Worm (Caenorhabditis elegans) whole organism, mixed stage, embryonic: ENCODE measurements around the gene cccp-1.

Experiments
- elt-1 ChIP-seq: sonication (generic microtip); optimal IDR thresholded peaks from 2 replicates; lab custom pipeline; 2017; ENCODE audit warnings: missing genetic modification characterization, mild to moderate bottlenecking, missing compliant biosample characterization, antibody characterized with exemption, moderate library complexity, borderline replicate concordance; ENCODE audit not compliant: insufficient read depth
- elt-3 ChIP-seq: fragments of 150-350 bp; optimal IDR thresholded peaks from 2 replicates; lab custom pipeline; 2014; ENCODE audit warnings: missing biosample characterization, missing genetic modification characterization
- flh-1 ChIP-seq: fragments of 200-800 bp; sonication (Bioruptor generic); optimal IDR thresholded peaks from 2 replicates; lab custom pipeline; 2018; ENCODE audit warnings: mild to moderate bottlenecking, missing genetic modification characterization, moderate library complexity, missing compliant biosample characterization
- lsy-2 ChIP-seq: fragments of 150-350 bp; optimal IDR thresholded peaks from 2 replicates; lab custom pipeline; 2014; ENCODE audit warnings: missing biosample characterization, missing genetic modification characterization
- nhr-76 ChIP-seq: sonication (generic microtip); optimal IDR thresholded peaks from 2 replicates; lab custom pipeline; 2017; ENCODE audit warnings: missing biosample characterization, missing genetic modification characterization
- pha-4 ChIP-seq: fragments of 150-350 bp; optimal IDR thresholded peaks from 2 replicates; lab custom pipeline; 2018; ENCODE audit warnings: missing biosample characterization, missing genetic modification reagents, missing genetic modification characterization

DNA sequence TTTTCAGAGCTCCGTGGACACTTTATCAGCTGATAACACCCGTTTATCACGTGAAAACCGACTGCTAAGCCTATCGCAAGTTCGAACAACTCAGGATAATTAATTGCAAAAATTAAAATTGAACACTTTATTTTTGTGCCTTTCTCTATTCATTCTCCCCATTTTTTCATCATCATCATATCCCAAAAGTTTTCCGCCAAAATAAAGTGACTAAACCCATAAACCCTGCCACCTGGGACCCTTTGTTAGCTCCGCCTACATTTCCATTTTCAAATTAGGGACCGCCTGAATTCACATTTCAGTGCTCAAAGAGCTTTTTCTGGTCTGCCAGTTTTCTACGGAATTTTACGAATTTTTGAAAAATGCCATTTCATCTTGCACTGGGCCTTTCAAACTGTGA is 11.8 kb downstream of the cccp-1 start, which contains the start of gene arrd-16:
- TF ChIP-seq flh-1 (no peak), nhr-76 (tag; lab: Kevin White, UChicago) (no peak), elt-3 (no peak), elt-1 (no peak), pha-4 (no peak), lsy-2 (no peak)
